Worm (Caenorhabditis elegans) whole organism, young adult: ENCODE results near the gene mboa-4.

Experiments
- D2030.7 ChIP-seq: fragments of 200-800 bp; sonication (Bioruptor generic); IDR thresholded peaks from 2 replicates; pipeline ENCODE4 v1.3.6; 2022; ENCODE audit warnings: missing genetic modification reagents, missing genetic modification characterization, missing compliant biosample characterization
- F33H1.4 ChIP-seq: fragments of 200-800 bp; sonication (Bioruptor generic); IDR thresholded peaks from 2 replicates; pipeline ENCODE4 v1.3.6; 2022; ENCODE audit warnings: missing genetic modification reagents, missing genetic modification characterization, missing compliant biosample characterization
- F49E8.2 ChIP-seq: sonication (generic microtip); optimal IDR thresholded peaks from 3 replicates; lab custom pipeline; 2017; ENCODE audit warnings: missing genetic modification characterization, mild to moderate bottlenecking, missing compliant biosample characterization, antibody characterized with exemption, moderate library complexity; ENCODE audit not compliant: insufficient read depth
- T07F8.4 ChIP-seq: sonication (generic microtip); optimal IDR thresholded peaks from 2 replicates; lab custom pipeline; 2016; ENCODE audit warnings: mild to moderate bottlenecking, missing genetic modification characterization, moderate library complexity, missing compliant biosample characterization
- Y53G8AR.9 ChIP-seq: fragments of 200-800 bp; sonication (Bioruptor generic); conservative IDR thresholded peaks from 2 replicates; pipeline ENCODE4 v1.3.6; 2022; ENCODE audit warnings: missing genetic modification reagents, missing genetic modification characterization, missing compliant biosample characterization
- Y79H2A.3 ChIP-seq: fragments of 200-800 bp; sonication (Bioruptor generic); conservative IDR thresholded peaks from 2 replicates; pipeline ENCODE4 v1.3.6; 2022; ENCODE audit warnings: missing genetic modification reagents, missing genetic modification characterization, missing compliant biosample characterization
- aptf-3 ChIP-seq: fragments of 200-800 bp; sonication (Bioruptor generic); IDR thresholded peaks from 2 replicates; pipeline ENCODE4 v1.3.6; 2022; ENCODE audit warnings: missing genetic modification characterization, missing compliant biosample characterization
- attf-5 ChIP-seq: fragments of 200-800 bp; sonication (Bioruptor generic); optimal IDR thresholded peaks from 2 replicates; lab custom pipeline; 2018; ENCODE audit warnings: mild to moderate bottlenecking, missing genetic modification characterization, missing compliant biosample characterization
- attf-6 ChIP-seq: fragments of 200-800 bp; sonication (Bioruptor generic); IDR thresholded peaks from 2 replicates; pipeline ENCODE4 v1.3.6; 2022; ENCODE audit warnings: missing genetic modification reagents, missing genetic modification characterization, missing compliant biosample characterization
- ceh-100 ChIP-seq: fragments of 200-800 bp; sonication (Bioruptor generic); IDR thresholded peaks from 2 replicates; pipeline ENCODE4 v1.3.6; 2022; ENCODE audit warnings: missing genetic modification reagents, missing genetic modification characterization, missing compliant biosample characterization
- ceh-91 ChIP-seq: fragments of 200-800 bp; sonication (Bioruptor generic); IDR thresholded peaks from 2 replicates; pipeline ENCODE4 v1.3.6; 2022; ENCODE audit warnings: missing genetic modification reagents, missing genetic modification characterization, missing compliant biosample characterization
- dox-1 ChIP-seq: fragments of 200-800 bp; sonication (Bioruptor generic); IDR thresholded peaks from 2 replicates; pipeline ENCODE4 v1.3.6; 2022; ENCODE audit warnings: missing genetic modification reagents, missing genetic modification characterization, missing compliant biosample characterization
- dpl-1 ChIP-seq: fragments of 150-350 bp; optimal IDR thresholded peaks from 2 replicates; lab custom pipeline; 2014; ENCODE audit warnings: missing biosample characterization, missing genetic modification reagents, missing genetic modification characterization
- efl-1 ChIP-seq: fragments of 150-350 bp; optimal IDR thresholded peaks from 2 replicates; lab custom pipeline; 2014; ENCODE audit warnings: missing biosample characterization, missing genetic modification reagents, missing genetic modification characterization
- ets-4 ChIP-seq: fragments of 200-800 bp; sonication (Bioruptor generic); optimal IDR thresholded peaks from 2 replicates; lab custom pipeline; 2018; ENCODE audit warnings: mild to moderate bottlenecking, missing genetic modification characterization, missing compliant biosample characterization
- gei-17 ChIP-seq: fragments of 200-800 bp; sonication (Bioruptor generic); optimal IDR thresholded peaks from 2 replicates; lab custom pipeline; 2018; ENCODE audit warnings: mild to moderate bottlenecking, missing genetic modification characterization, missing compliant biosample characterization
- hlh-12 ChIP-seq: sonication (generic microtip); optimal IDR thresholded peaks from 2 replicates; lab custom pipeline; 2016; ENCODE audit warnings: missing genetic modification characterization, missing compliant biosample characterization
- hmg-1.2 ChIP-seq: fragments of 200-800 bp; sonication (Bioruptor generic); IDR thresholded peaks from 2 replicates; pipeline ENCODE4 v1.3.6; 2022; ENCODE audit warnings: missing genetic modification reagents, missing genetic modification characterization, missing compliant biosample characterization
- hrde-1 ChIP-seq: sonication (generic microtip); optimal IDR thresholded peaks from 2 replicates; lab custom pipeline; 2016; ENCODE audit warnings: missing genetic modification characterization, mild to moderate bottlenecking, missing compliant biosample characterization, moderate library complexity, missing genotype, missing genetic modification reagents, borderline replicate concordance
- hsf-1 ChIP-seq: fragments of 200-800 bp; sonication (Bioruptor generic); IDR thresholded peaks from 2 replicates; pipeline ENCODE4 v1.3.6; 2022; ENCODE audit warnings: missing genetic modification reagents, missing genetic modification characterization, missing compliant biosample characterization
- lin-54 ChIP-seq: fragments of 200-800 bp; sonication (Bioruptor generic); optimal IDR thresholded peaks from 2 replicates; lab custom pipeline; 2018; ENCODE audit warnings: mild to moderate bottlenecking, missing genetic modification characterization, missing compliant biosample characterization
- lsl-1 ChIP-seq: fragments of 200-800 bp; sonication (Bioruptor generic); optimal IDR thresholded peaks from 2 replicates; lab custom pipeline; 2018; ENCODE audit warnings: mild to moderate bottlenecking, missing genetic modification characterization, moderate library complexity, missing compliant biosample characterization
- madf-3 ChIP-seq: fragments of 200-800 bp; sonication (Bioruptor generic); IDR thresholded peaks from 2 replicates; pipeline ENCODE4 v1.3.6; 2022; ENCODE audit warnings: missing genetic modification reagents, missing genetic modification characterization, missing compliant biosample characterization
- madf-6 ChIP-seq: fragments of 200-800 bp; sonication (Bioruptor generic); IDR thresholded peaks from 2 replicates; pipeline ENCODE4 v1.3.6; 2022; ENCODE audit warnings: missing genetic modification reagents, missing genetic modification characterization, missing compliant biosample characterization
- madf-8 ChIP-seq: fragments of 200-800 bp; sonication (Bioruptor generic); conservative IDR thresholded peaks from 2 replicates; pipeline ENCODE4 v1.3.6; 2022; ENCODE audit warnings: missing genetic modification reagents, missing genetic modification characterization, missing compliant biosample characterization
- nfya-2 ChIP-seq: fragments of 200-800 bp; sonication (Bioruptor generic); IDR thresholded peaks from 2 replicates; pipeline ENCODE4 v1.3.6; 2022; ENCODE audit warnings: missing genetic modification reagents, missing genetic modification characterization, missing compliant biosample characterization
- nfyb-1 ChIP-seq: fragments of 200-800 bp; sonication (Bioruptor generic); IDR thresholded peaks from 2 replicates; pipeline ENCODE4 v1.3.6; 2022; ENCODE audit warnings: missing genetic modification reagents, missing genetic modification characterization, missing compliant biosample characterization
- sea-2 ChIP-seq: fragments of 200-800 bp; sonication (Bioruptor generic); IDR thresholded peaks from 2 replicates; pipeline ENCODE4 v1.3.6; 2022; ENCODE audit warnings: missing genetic modification characterization, missing compliant biosample characterization
- snpc-3.4 ChIP-seq: sonication (generic microtip); optimal IDR thresholded peaks from 2 replicates; lab custom pipeline; 2017; ENCODE audit warnings: missing genetic modification characterization, mild to moderate bottlenecking, missing compliant biosample characterization, antibody characterized with exemption, moderate library complexity, missing genotype, missing genetic modification reagents
- snpc-4 ChIP-seq, 5 experiments: fragments of 150-350 bp in 1 of 5; sonication (generic microtip) in 4 of 5; optimal IDR thresholded peaks; 2 replicates each; lab custom pipeline; 2014 to 2018; ENCODE audit warnings: missing genetic modification characterization in 5 of 5, missing biosample characterization in 3 of 5, antibody characterized with exemption in 2 of 5, mild to moderate bottlenecking in 2 of 5, missing compliant biosample characterization in 2 of 5, missing genotype in 2 of 5, moderate library complexity in 2 of 5, missing genetic modification reagents in 1 of 5
- unc-130 ChIP-seq: sonication (generic microtip); optimal IDR thresholded peaks from 2 replicates; lab custom pipeline; 2016; ENCODE audit warnings: missing genetic modification reagents, missing genetic modification characterization, missing compliant biosample characterization
- xnd-1 ChIP-seq: sonication (generic microtip); optimal IDR thresholded peaks from 2 replicates; lab custom pipeline; 2016; ENCODE audit warnings: missing genotype, missing genetic modification reagents, missing genetic modification characterization, missing compliant biosample characterization
- zim-3 ChIP-seq: sonication (generic microtip); optimal IDR thresholded peaks from 2 replicates; lab custom pipeline; 2017; ENCODE audit warnings: mild to moderate bottlenecking, missing genetic modification characterization, moderate library complexity, missing compliant biosample characterization
- ztf-28 ChIP-seq: fragments of 200-800 bp; sonication (Bioruptor generic); IDR thresholded peaks from 2 replicates; pipeline ENCODE4 v1.3.6; 2022; ENCODE audit warnings: missing genetic modification reagents, missing genetic modification characterization, missing compliant biosample characterization

The mboa-4 gene

DNA sequence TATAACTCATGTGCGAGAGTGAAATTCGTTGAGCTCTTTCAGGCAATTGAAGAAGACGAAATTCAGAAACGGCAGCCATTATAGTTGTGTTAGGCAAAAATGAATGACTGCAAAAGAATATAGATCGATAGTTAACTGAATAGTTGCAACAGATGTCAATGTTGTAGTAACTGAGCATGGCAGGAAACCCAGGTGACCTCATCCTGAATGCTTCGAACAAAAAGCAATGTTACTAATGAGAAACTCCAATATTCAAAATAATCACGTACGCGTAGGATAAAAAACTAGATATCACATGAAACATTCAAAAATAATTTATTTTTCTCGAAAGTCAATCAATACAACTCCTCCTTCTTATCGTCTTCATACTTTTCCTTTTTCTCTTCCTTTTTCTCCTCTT is 2.7 kb upstream of the mboa-4 start, which contains the start of gene fbxb-9:
Gene fbxb-9, minus strand, starts transcription at position 101 of the 400 bp plus-strand sequence.
- no peak for TF ChIP-seq sea-2 (GFP tag; lab: Robert Waterston, UW)

DNA sequence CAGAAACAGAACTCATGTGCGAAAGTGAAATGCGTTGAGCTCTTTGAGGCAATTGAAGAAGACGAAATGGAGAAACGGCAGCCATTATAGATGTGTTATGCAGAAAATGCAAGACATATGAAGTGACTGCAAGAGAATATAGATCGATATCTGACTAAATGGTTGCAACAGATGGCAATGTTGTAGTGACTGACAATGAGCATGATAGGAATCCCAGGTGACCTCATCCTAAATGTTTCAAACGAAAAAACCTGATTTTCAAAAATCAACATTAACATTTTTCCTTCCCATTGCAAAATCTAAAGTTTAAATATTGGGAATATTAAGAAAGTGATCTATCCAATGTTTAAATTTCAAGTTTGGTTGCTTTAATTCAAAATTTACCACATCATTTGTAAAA is 921 bp upstream of the mboa-4 start, which contains the start of gene C08F8.15:
Gene C08F8.15, minus strand, starts transcription at position 101 of the 400 bp plus-strand sequence.
- no peak for TF ChIP-seq ets-4 (GFP tag; lab: Kevin White, UChicago)
- TF ChIP-seq attf-6 (GFP tag; lab: Robert Waterston, UW): no peak
- TF ChIP-seq ztf-28 (GFP tag; lab: Robert Waterston, UW): no peak
- TF ChIP-seq zim-3 (tag; lab: Kevin White, UChicago): no peak

DNA sequence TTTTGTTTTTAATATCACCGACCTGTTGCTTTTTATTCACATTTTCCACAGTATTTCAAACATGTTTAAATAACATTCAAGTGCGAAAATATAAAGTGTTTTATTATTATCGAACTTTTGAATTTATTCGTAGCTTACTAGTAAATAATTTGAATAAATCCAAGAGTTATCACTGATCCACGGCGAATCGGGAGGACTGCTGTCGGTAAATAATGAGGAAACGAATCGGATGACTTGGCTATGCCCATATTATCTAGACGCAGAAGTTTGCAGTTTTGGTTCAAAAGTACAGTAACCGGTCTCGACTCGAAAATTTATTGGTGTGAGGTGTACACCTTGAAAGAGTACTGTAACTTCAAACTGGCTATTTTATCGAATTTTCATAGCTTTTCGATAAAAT is 3.3 kb downstream of the mboa-4 start:
- TF ChIP-seq madf-3 (GFP tag; lab: Robert Waterston, UW) (0 out of 2 replicates have a peak, but pooled peaks have one; percentile 53), attf-5 (GFP tag; lab: Kevin White, UChicago) (no peak), F49E8.2 (tag; lab: Kevin White, UChicago) (peak; percentile 5), hsf-1 (GFP tag; lab: Robert Waterston, UW) (0 out of 2 replicates have a peak, but pooled peaks have one; percentile 62), Y79H2A.3 (no peak)

DNA sequence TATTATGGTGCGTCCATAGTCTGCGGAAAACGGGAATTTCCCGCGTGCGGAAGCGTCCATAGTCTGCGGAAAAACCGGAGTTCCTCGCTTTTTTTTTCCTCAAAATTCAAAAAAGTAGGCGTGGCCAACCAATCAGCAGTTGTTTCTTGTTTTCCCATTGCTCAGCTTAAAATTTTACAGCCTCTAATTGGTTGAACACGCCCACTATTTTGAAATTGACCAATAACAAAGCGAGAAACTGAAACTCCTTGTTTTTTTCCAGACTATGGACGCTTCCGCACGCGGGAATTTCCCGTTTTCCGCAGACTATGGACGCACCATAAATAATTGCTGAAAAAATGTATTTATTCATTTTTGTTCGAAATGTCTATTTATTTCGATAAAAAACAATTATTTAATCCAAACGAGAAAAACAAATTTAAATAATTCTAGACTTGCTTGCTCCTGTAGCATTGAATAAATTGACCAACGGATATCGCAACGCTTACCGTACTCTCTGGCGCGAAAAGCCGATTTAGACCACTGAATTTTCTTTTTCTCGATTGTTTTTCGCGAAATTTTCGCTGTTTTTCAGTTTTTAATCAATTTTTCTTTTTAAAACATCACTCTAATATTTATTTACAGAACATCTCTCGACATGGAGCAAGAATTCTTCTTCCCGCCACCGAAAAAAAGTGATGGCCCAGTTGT is 5.2 kb downstream of the mboa-4 start, which contains the start of gene C08F8.3:
Gene C08F8.3, plus strand, starts transcription at position 620 of the 690 bp plus-strand sequence.
- TF ChIP-seq hsf-1 (GFP tag; lab: Robert Waterston, UW): peak; percentile 81; the same call in 1 of the 2 replicates
- TF ChIP-seq snpc-3.4: peak; percentile 77
- TF ChIP-seq dox-1 (GFP tag; lab: Robert Waterston, UW): peak; percentile 44; the same call in 1 of the 2 replicates
- peak; percentile 95 for TF ChIP-seq madf-6 (GFP tag; lab: Robert Waterston, UW)
- peak; percentile 85 for TF ChIP-seq ceh-91 (GFP tag; lab: Robert Waterston, UW)
- TF ChIP-seq xnd-1 (tag; lab: Kevin White, UChicago): peak; percentile 78
- TF ChIP-seq F33H1.4 (GFP tag; lab: Robert Waterston, UW): peak; percentile 76
- TF ChIP-seq efl-1 (GFP tag; lab: Kevin White, UChicago): peak; percentile 95
- TF ChIP-seq madf-8: peak; percentile 92
- peak; percentile 89 for TF ChIP-seq lsl-1 (GFP tag; lab: Kevin White, UChicago)
- peak; percentile 71 for TF ChIP-seq dpl-1 (GFP tag; lab: Kevin White, UChicago)
- peak; percentile 50 for TF ChIP-seq F49E8.2 (tag; lab: Kevin White, UChicago)
- 0 out of 2 replicates have a peak, but pooled peaks have one; percentile 23 for TF ChIP-seq ceh-100 (GFP tag; lab: Robert Waterston, UW)
- peak; percentile 31 for TF ChIP-seq unc-130 (GFP tag; lab: Kevin White, UChicago)
- peak; percentile 23 for TF ChIP-seq lin-54 (GFP tag; lab: Kevin White, UChicago)
- TF ChIP-seq D2030.7 (GFP tag; lab: Robert Waterston, UW): peak; percentile 90
- TF ChIP-seq nfyb-1 (GFP tag; lab: Robert Waterston, UW): peak; percentile 93
- TF ChIP-seq hmg-1.2 (GFP tag; lab: Robert Waterston, UW): peak; percentile 49
- 0 out of 2 replicates have a peak, but pooled peaks have one; percentile 90 for TF ChIP-seq nfya-2

ce11 chrIV:11150844-11151243 is 8.9 kb downstream of the mboa-4 start, which contains the start of gene C08F8.2:
TSS of gene C08F8.2 (plus strand) at chrIV:11150997.
- no peak for TF ChIP-seq snpc-4 (GFP tag; optimal IDR thresholded peaks at IDR 0.05; lab: Kevin White, UChicago)
- no peak for TF ChIP-seq snpc-4 (tag; optimal IDR thresholded peaks at IDR 0.05; lab: Kevin White, UChicago)
- TF ChIP-seq hsf-1 (GFP tag; lab: Robert Waterston, UW): 0 out of 2 replicates have a peak, but pooled peaks have one; percentile 26
- TF ChIP-seq T07F8.4 (tag; lab: Kevin White, UChicago): no peak
- no peak for TF ChIP-seq unc-130 (GFP tag; lab: Kevin White, UChicago)
- TF ChIP-seq gei-17 (GFP tag; lab: Kevin White, UChicago): no peak
- no peak for TF ChIP-seq hrde-1 (tag; lab: Kevin White, UChicago)
- TF ChIP-seq lin-54 (GFP tag; lab: Kevin White, UChicago): peak; percentile 22
- no peak for TF ChIP-seq hlh-12 (tag; lab: Kevin White, UChicago)
- TF ChIP-seq Y53G8AR.9 (GFP tag; lab: Robert Waterston, UW): 0 out of 2 replicates have a peak, but pooled peaks have one; percentile 54
- no peak for TF ChIP-seq aptf-3 (GFP tag; lab: Robert Waterston, UW)
